Fruit fly (Drosophila melanogaster): ENCODE data around the gene CG46306.

The CG46306 gene

dm6 chrX:16786860-16787415, 48.4 kb downstream of the CG46306 start, which contains the start of the genes CG9609 and Sap30 (continued):
- TF ChIP-seq Opbp (GFP tag; IDR thresholded peaks at IDR 0.05; ENCODE audit: partially characterized antibody), result 0 out of 3 replicates have a peak, but pooled peaks have one; percentile 12
- peak; percentile 73 for TF ChIP-seq Dref (GFP tag; IDR thresholded peaks at IDR 0.05)
- TF ChIP-seq CG17829 (tag; optimal IDR thresholded peaks at IDR 0.05), result peak; percentile 2
- no peak for TF ChIP-seq CG4820 (GFP tag; optimal IDR thresholded peaks at IDR 0.05)
- TF ChIP-seq Hr3 (GFP tag; optimal IDR thresholded peaks at IDR 0.05), result no peak
- no peak for TF ChIP-seq CG17912 (GFP tag; optimal IDR thresholded peaks at IDR 0.05)
- TF ChIP-seq CG14667 (GFP tag; IDR thresholded peaks at IDR 0.05), result no peak
- no peak for TF ChIP-seq CG31441 (GFP tag; IDR thresholded peaks at IDR 0.05)
- TF ChIP-seq CG42726 (GFP tag; IDR thresholded peaks at IDR 0.05; ENCODE audit: partially characterized antibody), result no peak
- TF ChIP-seq lov (optimal IDR thresholded peaks at IDR 0.05), result no peak
- no peak for TF ChIP-seq lov (GFP tag; IDR thresholded peaks at IDR 0.05)
- TF ChIP-seq CG17328 (GFP tag; IDR thresholded peaks at IDR 0.05), result no peak
- no peak for TF ChIP-seq CG14441 (GFP tag; IDR thresholded peaks at IDR 0.05)
- TF ChIP-seq Taf1 (GFP tag; IDR thresholded peaks at IDR 0.05), result no peak
- TF ChIP-seq onecut (GFP tag; IDR thresholded peaks at IDR 0.05), result peak; percentile 84
- TF ChIP-seq Pdp1 (GFP tag; optimal IDR thresholded peaks at IDR 0.05), result peak in 1 of 2 experiments; percentile 14
- no peak for TF ChIP-seq otp (GFP tag; IDR thresholded peaks at IDR 0.05)
- no peak for TF ChIP-seq Deaf1 (tag; optimal IDR thresholded peaks at IDR 0.05)
- TF ChIP-seq HLH3B (GFP tag; IDR thresholded peaks at IDR 0.05), result no peak
- TF ChIP-seq bsh (GFP tag; optimal IDR thresholded peaks at IDR 0.05), result no peak

dm6 chrX:16783743-16784142, 51.6 kb downstream of the CG46306 start, which contains the start of gene mRpL22:
mRpL22 (plus strand) TSS chrX:16783933.
- peak; percentile 69 for TF ChIP-seq CG9437 (GFP tag; optimal IDR thresholded peaks at IDR 0.05)
- peak; percentile 19; the same call in 1 of the 3 replicates for TF ChIP-seq knrl (GFP tag; IDR thresholded peaks at IDR 0.05; ENCODE audit: partially characterized antibody)
- TF ChIP-seq BEAF-32 (GFP tag; optimal IDR thresholded peaks at IDR 0.05), result peak; percentile 56
- peak; percentile 36 for TF ChIP-seq Sin3A (optimal IDR thresholded peaks at IDR 0.05)
- TF ChIP-seq Dp (GFP tag; optimal IDR thresholded peaks at IDR 0.05), result peak; percentile 76
- peak in 1 of 2 experiments; percentile 65 for TF ChIP-seq Pdp1 (GFP tag; optimal IDR thresholded peaks at IDR 0.05)
- no peak for TF ChIP-seq hb (GFP tag; IDR thresholded peaks at IDR 0.05; ENCODE audit: partially characterized antibody)
- TF ChIP-seq CG9932 (GFP tag; IDR thresholded peaks at IDR 0.05), result 0 out of 2 replicates have a peak, but pooled peaks have one; percentile 29
- TF ChIP-seq CG7745 (tag; optimal IDR thresholded peaks at IDR 0.05), result no peak
- peak; percentile 28 for TF ChIP-seq CrebB (tag; optimal IDR thresholded peaks at IDR 0.05)
- TF ChIP-seq CG9797 (GFP tag; optimal IDR thresholded peaks at IDR 0.05), result peak; percentile 67
- no peak for TF ChIP-seq Tbp (GFP tag; optimal IDR thresholded peaks at IDR 0.05)
- TF ChIP-seq Ets97D (GFP tag; optimal IDR thresholded peaks at IDR 0.05), result peak; percentile 30
- peak; percentile 47 for TF ChIP-seq Dref (GFP tag; IDR thresholded peaks at IDR 0.05)
- peak; percentile 6 for TF ChIP-seq CG10267 (tag; optimal IDR thresholded peaks at IDR 0.05)
- peak; percentile 11; the same call in 1 of the 3 replicates for TF ChIP-seq CG17361 (GFP tag; IDR thresholded peaks at IDR 0.05)
- TF ChIP-seq CG13287 (GFP tag; IDR thresholded peaks at IDR 0.05; ENCODE audit: partially characterized antibody), result 0 out of 2 replicates have a peak, but pooled peaks have one; percentile 17
- TF ChIP-seq CG1603 (tag; optimal IDR thresholded peaks at IDR 0.05), result peak; percentile 8
- peak; percentile 8 for TF ChIP-seq nom (GFP tag; optimal IDR thresholded peaks at IDR 0.05)
- no peak for TF ChIP-seq CG17912 (GFP tag; optimal IDR thresholded peaks at IDR 0.05)
- TF ChIP-seq amos (GFP tag; IDR thresholded peaks at IDR 0.05; ENCODE audit: partially characterized antibody), result peak; percentile 47; the same call in 1 of the 2 replicates
- peak; percentile 38; the same call in 1 of the 3 replicates for TF ChIP-seq CG16813 (GFP tag; IDR thresholded peaks at IDR 0.05; ENCODE audit: partially characterized antibody)
- TF ChIP-seq CG34422 (GFP tag; IDR thresholded peaks at IDR 0.05), result peak; percentile 20; the same call in 1 of the 3 replicates
- TF ChIP-seq CG14710 (tag; optimal IDR thresholded peaks at IDR 0.05), result peak; percentile 56
- TF ChIP-seq CG3847 (GFP tag; IDR thresholded peaks at IDR 0.05), result peak; percentile 70
- TF ChIP-seq crp (GFP tag; optimal IDR thresholded peaks at IDR 0.05), result peak in 1 of 2 experiments; percentile 77
- no peak for TF ChIP-seq Lim3 (GFP tag; IDR thresholded peaks at IDR 0.05)
- peak; percentile 31; the same call in 1 of the 3 replicates for TF ChIP-seq Opbp (GFP tag; IDR thresholded peaks at IDR 0.05; ENCODE audit: partially characterized antibody)
- peak; percentile 37 for TF ChIP-seq Med (GFP tag)
- TF ChIP-seq slbo (GFP tag; IDR thresholded peaks at IDR 0.05), result peak; percentile 25; the same call in 1 of the 2 replicates
- no peak for TF ChIP-seq shn (GFP tag; optimal IDR thresholded peaks at IDR 0.05)
- peak; percentile 26 for TF ChIP-seq trem (tag; optimal IDR thresholded peaks at IDR 0.05)

Data from whole organism, embryonic.